Worm (Caenorhabditis elegans) whole organism, L4 larva: ENCODE data around the gene F59F5.7.

Source experiments
- D1046.2 ChIP-seq: fragments of 200-800 bp; sonication (Bioruptor generic); IDR thresholded peaks from 2 replicates; pipeline ENCODE4 v1.3.6; 2022; ENCODE audit warnings: missing genetic modification characterization, missing compliant biosample characterization
- F10B5.3 ChIP-seq: sonication (generic microtip); optimal IDR thresholded peaks from 2 replicates; lab custom pipeline; 2016; ENCODE audit warnings: mild to moderate bottlenecking, missing genetic modification characterization, missing compliant biosample characterization
- F26F4.8 ChIP-seq: fragments of 200-800 bp; sonication (Bioruptor generic); conservative IDR thresholded peaks from 2 replicates; pipeline ENCODE4 v1.3.6; 2022; ENCODE audit warnings: missing genetic modification characterization, missing compliant biosample characterization
- F44E2.7 ChIP-seq: fragments of 200-800 bp; sonication (Bioruptor generic); IDR thresholded peaks from 2 replicates; pipeline ENCODE4 v2.1.2; 2022; ENCODE audit warnings: missing genetic modification characterization, missing compliant biosample characterization
- F49E8.2 ChIP-seq: sonication (generic microtip); optimal IDR thresholded peaks from 2 replicates; lab custom pipeline; 2016; ENCODE audit warnings: missing compliant biosample characterization, mild to moderate bottlenecking, missing genetic modification characterization, borderline replicate concordance
- R02D3.7 ChIP-seq: fragments of 150-350 bp; sonication (generic microtip); optimal IDR thresholded peaks from 3 replicates; lab custom pipeline; 2014; ENCODE audit warnings: missing biosample characterization, missing genetic modification characterization
- T20F7.1 ChIP-seq: fragments of 200-800 bp; sonication (Bioruptor generic); optimal IDR thresholded peaks from 2 replicates; lab custom pipeline; 2018; ENCODE audit warnings: mild to moderate bottlenecking, missing genetic modification characterization, missing compliant biosample characterization
- Y105C5A.15 ChIP-seq: fragments of 200-800 bp; sonication (Bioruptor generic); IDR thresholded peaks from 2 replicates; pipeline ENCODE4 v1.3.6; 2022; ENCODE audit warnings: missing genetic modification characterization, missing compliant biosample characterization
- Y48G9A.11 ChIP-seq: fragments of 200-800 bp; sonication (Bioruptor generic); IDR thresholded peaks from 2 replicates; pipeline ENCODE4 v1.3.6; 2022; ENCODE audit warnings: missing genetic modification reagents, missing genetic modification characterization, missing compliant biosample characterization
- ZK546.5 ChIP-seq, 2 experiments: sonication (generic microtip); optimal IDR thresholded peaks; 2 replicates each; lab custom pipeline; 2017; ENCODE audit warnings: missing biosample characterization in 2 of 2, missing genetic modification characterization in 2 of 2
- aha-1 ChIP-seq: fragments of 150-350 bp; peaks from one replicate; lab custom pipeline; 2014; ENCODE audit warnings: missing biosample characterization, missing genetic modification characterization
- arid-1 ChIP-seq: fragments of 200-800 bp; sonication (Bioruptor generic); conservative IDR thresholded peaks from 2 replicates; pipeline ENCODE4 v1.3.6; 2022; ENCODE audit warnings: missing genetic modification reagents, missing genetic modification characterization, missing compliant biosample characterization
- attf-4 ChIP-seq: sonication (generic microtip); optimal IDR thresholded peaks from 3 replicates; lab custom pipeline; 2017; ENCODE audit warnings: missing biosample characterization, missing genetic modification characterization
- ceh-44 ChIP-seq: fragments of 200-800 bp; sonication (Bioruptor generic); IDR thresholded peaks from 2 replicates; pipeline ENCODE4 v1.3.6; 2022; ENCODE audit warnings: missing genetic modification reagents, missing genetic modification characterization, missing compliant biosample characterization
- ces-1 ChIP-seq: fragments of 150-350 bp; sonication (generic microtip); optimal IDR thresholded peaks from 4 replicates; lab custom pipeline; 2014; ENCODE audit warnings: missing biosample characterization, missing genetic modification reagents, missing genetic modification characterization
- cey-2 ChIP-seq: sonication (generic microtip); optimal IDR thresholded peaks from 3 replicates; lab custom pipeline; 2017; ENCODE audit warnings: missing genetic modification characterization, mild to moderate bottlenecking, missing compliant biosample characterization, antibody characterized with exemption, borderline replicate concordance; ENCODE audit not compliant: insufficient read depth
- ctbp-1 ChIP-seq: fragments of 200-800 bp; sonication (Bioruptor generic); IDR thresholded peaks from 2 replicates; pipeline ENCODE4 v1.3.6; 2022; ENCODE audit warnings: missing genetic modification reagents, missing genetic modification characterization, missing compliant biosample characterization
- daf-16 ChIP-seq, 3 experiments: sonication (generic microtip); optimal IDR thresholded peaks; 2 replicates each; lab custom pipeline; 2016 to 2017; ENCODE audit warnings: missing genetic modification characterization in 3 of 3, missing genetic modification reagents in 3 of 3, mild to moderate bottlenecking in 2 of 3, missing compliant biosample characterization in 2 of 3, missing biosample characterization in 1 of 3, moderate library complexity in 1 of 3
- daf-19 ChIP-seq: fragments of 200-800 bp; sonication (Bioruptor generic); conservative IDR thresholded peaks from 2 replicates; pipeline ENCODE4 v1.3.6; 2022; ENCODE audit warnings: missing genetic modification characterization, missing compliant biosample characterization
- daf-8 ChIP-seq: fragments of 200-800 bp; sonication (Bioruptor generic); IDR thresholded peaks from 2 replicates; pipeline ENCODE4 v1.3.6; 2022; ENCODE audit warnings: missing genetic modification characterization, missing compliant biosample characterization
- dmd-8 ChIP-seq: fragments of 200-800 bp; sonication (Bioruptor generic); IDR thresholded peaks from 2 replicates; pipeline ENCODE4 v1.3.6; 2022; ENCODE audit warnings: missing genetic modification characterization, missing compliant biosample characterization
- dmd-9 ChIP-seq: fragments of 200-800 bp; sonication (Bioruptor generic); IDR thresholded peaks from 2 replicates; pipeline ENCODE4 v1.3.6; 2022; ENCODE audit warnings: missing genetic modification reagents, missing genetic modification characterization, missing compliant biosample characterization
- duxl-1 ChIP-seq: sonication (generic microtip); optimal IDR thresholded peaks from 2 replicates; lab custom pipeline; 2016; ENCODE audit warnings: mild to moderate bottlenecking, missing genetic modification characterization, moderate library complexity, missing compliant biosample characterization; ENCODE audit not compliant: poor library complexity
- dve-1 ChIP-seq: sonication (generic microtip); optimal IDR thresholded peaks from 2 replicates; lab custom pipeline; 2017; ENCODE audit warnings: antibody characterized with exemption, mild to moderate bottlenecking, missing genetic modification characterization, missing compliant biosample characterization; ENCODE audit not compliant: insufficient read depth
- fkh-10 ChIP-seq: fragments of 150-350 bp; optimal IDR thresholded peaks from 2 replicates; lab custom pipeline; 2014; ENCODE audit warnings: missing biosample characterization, missing genetic modification reagents, missing genetic modification characterization
- hif-1 ChIP-seq, 2 experiments: sonication (generic microtip); optimal IDR thresholded peaks; 2 replicates each; lab custom pipeline; 2016 to 2017; ENCODE audit warnings: missing compliant biosample characterization in 2 of 2, missing genetic modification characterization in 2 of 2, missing genetic modification reagents in 2 of 2, missing genotype in 2 of 2, mild to moderate bottlenecking in 1 of 2
- hlh-11 ChIP-seq: fragments of 200-800 bp; sonication (Bioruptor generic); optimal IDR thresholded peaks from 2 replicates; lab custom pipeline; 2018; ENCODE audit warnings: mild to moderate bottlenecking, missing genetic modification characterization, missing compliant biosample characterization
- hmg-1.1 ChIP-seq: fragments of 200-800 bp; sonication (Bioruptor generic); IDR thresholded peaks from 2 replicates; pipeline ENCODE4 v1.3.6; 2022; ENCODE audit warnings: missing genetic modification reagents, missing genetic modification characterization, missing compliant biosample characterization
- jun-1 ChIP-seq: fragments of 150-350 bp; optimal IDR thresholded peaks from 2 replicates; lab custom pipeline; 2014; ENCODE audit warnings: missing biosample characterization, missing genetic modification reagents, missing genetic modification characterization
- lim-7 ChIP-seq: fragments of 200-800 bp; sonication (Bioruptor generic); IDR thresholded peaks from 2 replicates; pipeline ENCODE4 v1.3.6; 2022; ENCODE audit warnings: missing genetic modification characterization, missing compliant biosample characterization
- lin-13 ChIP-seq: fragments of 150-350 bp; optimal IDR thresholded peaks from 2 replicates; lab custom pipeline; 2014; ENCODE audit warnings: missing biosample characterization, missing genetic modification reagents, missing genetic modification characterization
- lin-39 ChIP-seq: fragments of 150-350 bp; optimal IDR thresholded peaks from 2 replicates; lab custom pipeline; 2014; ENCODE audit warnings: missing biosample characterization, missing genetic modification reagents, missing genetic modification characterization
- lsy-2 ChIP-seq, 2 experiments: fragments of 150-350 bp in 1 of 2; sonication (generic microtip) in 1 of 2; optimal IDR thresholded peaks; 2 replicates each; lab custom pipeline; 2014 to 2017; ENCODE audit warnings: missing biosample characterization in 2 of 2, missing genetic modification characterization in 2 of 2
- madf-9 ChIP-seq: fragments of 200-800 bp; sonication (Bioruptor generic); conservative IDR thresholded peaks from 2 replicates; pipeline ENCODE4 v1.3.6; 2022; ENCODE audit warnings: missing genetic modification reagents, missing genetic modification characterization, missing compliant biosample characterization
- mdt-29 ChIP-seq: fragments of 200-800 bp; sonication (Bioruptor generic); IDR thresholded peaks from 2 replicates; pipeline ENCODE4 v1.3.6; 2022; ENCODE audit warnings: missing genetic modification reagents, missing genetic modification characterization, missing compliant biosample characterization
- mxl-2 ChIP-seq: fragments of 200-800 bp; sonication (Bioruptor generic); conservative IDR thresholded peaks from 2 replicates; pipeline ENCODE4 v1.3.6; 2022; ENCODE audit warnings: missing genetic modification reagents, missing genetic modification characterization, missing compliant biosample characterization
- nhr-102 ChIP-seq: sonication (generic microtip); optimal IDR thresholded peaks from 2 replicates; lab custom pipeline; 2016; ENCODE audit warnings: mild to moderate bottlenecking, missing genetic modification characterization, moderate library complexity, missing compliant biosample characterization
- nhr-11 ChIP-seq: fragments of 150-350 bp; optimal IDR thresholded peaks from 2 replicates; lab custom pipeline; 2014; ENCODE audit warnings: missing biosample characterization, missing genetic modification characterization
- nhr-237 ChIP-seq: sonication (generic microtip); optimal IDR thresholded peaks from 2 replicates; lab custom pipeline; 2017; ENCODE audit warnings: missing biosample characterization, missing genetic modification characterization
- nhr-28 ChIP-seq: fragments of 150-350 bp; optimal IDR thresholded peaks from 2 replicates; lab custom pipeline; 2014; ENCODE audit warnings: missing biosample characterization, missing genetic modification characterization
- nhr-48 ChIP-seq: sonication (generic microtip); optimal IDR thresholded peaks from 2 replicates; lab custom pipeline; 2016; ENCODE audit warnings: mild to moderate bottlenecking, missing genetic modification characterization, missing compliant biosample characterization
- nhr-6 ChIP-seq: fragments of 150-350 bp; optimal IDR thresholded peaks from 2 replicates; lab custom pipeline; 2014; ENCODE audit warnings: missing biosample characterization, missing genetic modification characterization
- php-3 ChIP-seq: fragments of 200-800 bp; sonication (Bioruptor generic); IDR thresholded peaks from 2 replicates; pipeline ENCODE4 v1.3.6; 2022; ENCODE audit warnings: missing genetic modification reagents, missing genetic modification characterization, missing compliant biosample characterization
- set-16 ChIP-seq: fragments of 200-800 bp; sonication (Bioruptor generic); IDR thresholded peaks from 2 replicates; pipeline ENCODE4 v1.3.6; 2022; ENCODE audit warnings: missing genetic modification reagents, missing genetic modification characterization, missing compliant biosample characterization
- skn-1 ChIP-seq: fragments of 150-350 bp; optimal IDR thresholded peaks from 2 replicates; lab custom pipeline; 2014; ENCODE audit warnings: missing biosample characterization, missing genetic modification characterization
- spr-1 ChIP-seq: sonication (generic microtip); optimal IDR thresholded peaks from 2 replicates; lab custom pipeline; 2016; ENCODE audit warnings: mild to moderate bottlenecking, missing genetic modification characterization, missing compliant biosample characterization
- tra-1 ChIP-seq: fragments of 200-800 bp; sonication (Bioruptor generic); IDR thresholded peaks from 2 replicates; pipeline ENCODE4 v1.3.6; 2022; ENCODE audit warnings: missing genetic modification reagents, missing genetic modification characterization, missing compliant biosample characterization
- unc-62 ChIP-seq, 3 experiments: fragments of 150-350 bp in 1 of 3; sonication (generic microtip); optimal IDR thresholded peaks in 2 of 3; peaks in 1 of 3; 1 replicate in 1 of 3; 2 replicates in 2 of 3; lab custom pipeline; 2014 to 2017; ENCODE audit warnings: missing biosample characterization in 3 of 3, missing genetic modification characterization in 3 of 3, missing genetic modification reagents in 3 of 3, missing genotype in 1 of 3
- zfp-2 ChIP-seq: sonication (generic microtip); optimal IDR thresholded peaks from 2 replicates; lab custom pipeline; 2016; ENCODE audit warnings: mild to moderate bottlenecking, missing genetic modification characterization, missing compliant biosample characterization
- zip-11 ChIP-seq: fragments of 200-800 bp; sonication (Bioruptor generic); IDR thresholded peaks from 2 replicates; pipeline ENCODE4 v1.3.6; 2022; ENCODE audit warnings: missing genetic modification characterization, missing compliant biosample characterization
- ztf-11 ChIP-seq: fragments of 150-350 bp; optimal IDR thresholded peaks from 2 replicates; lab custom pipeline; 2014; ENCODE audit warnings: missing biosample characterization, missing genetic modification characterization

The F59F5.7 gene

ce11 chrX:10576410-10576809, 17.1 kb downstream of the F59F5.7 start (continued):
- TF ChIP-seq nhr-28 (tag; lab: Kevin White, UChicago) (peak; percentile 76), ces-1 (no peak), dve-1 (peak; percentile 56), daf-19 (GFP tag; lab: Robert Waterston, UW) (no peak), nhr-6 (tag; lab: Kevin White, UChicago) (no peak), F10B5.3 (tag; lab: Kevin White, UChicago) (no peak), hif-1 (tag; optimal IDR thresholded peaks at IDR 0.05; lab: Kevin White, UChicago) (no peak), R02D3.7 (tag; lab: Kevin White, UChicago) (no peak), attf-4 (tag; lab: Kevin White, UChicago) (no peak), cey-2 (tag; lab: Kevin White, UChicago) (no peak), ZK546.5 (tag; optimal IDR thresholded peaks at IDR 0.05; lab: Kevin White, UChicago) (no peak), duxl-1 (tag; lab: Kevin White, UChicago) (no peak), lin-39 (tag; lab: Kevin White, UChicago) (no peak), D1046.2 (no peak), set-16 (no peak), skn-1 (tag; lab: Kevin White, UChicago) (no peak), T20F7.1 (GFP tag; lab: Kevin White, UChicago) (peak; percentile 62), nhr-237 (tag; lab: Kevin White, UChicago) (no peak), ztf-11 (tag; lab: Kevin White, UChicago) (no peak), lim-7 (GFP tag; lab: Robert Waterston, UW) (no peak), F49E8.2 (no peak), lin-13 (GFP tag; lab: Kevin White, UChicago) (peak; percentile 82), aha-1 (peak; percentile 96), F26F4.8 (GFP tag; lab: Robert Waterston, UW) (no peak), mxl-2 (GFP tag; lab: Robert Waterston, UW) (no peak), nhr-102 (no peak), Y48G9A.11 (GFP tag; lab: Robert Waterston, UW) (no peak), mdt-29 (GFP tag; lab: Robert Waterston, UW) (no peak), spr-1 (tag; lab: Kevin White, UChicago) (peak; percentile 5), nhr-11 (peak; percentile 71), daf-8 (GFP tag; lab: Robert Waterston, UW) (no peak), jun-1 (tag; lab: Kevin White, UChicago) (no peak), php-3 (GFP tag; lab: Robert Waterston, UW) (no peak), ctbp-1 (GFP tag; lab: Robert Waterston, UW) (no peak), daf-16 (GFP tag; optimal IDR thresholded peaks at IDR 0.05; lab: Kevin White, UChicago) (no peak), daf-16 (tag; optimal IDR thresholded peaks at IDR 0.05; lab: Kevin White, UChicago) (peak; percentile 88), F44E2.7 (no peak), lsy-2 (tag; optimal IDR thresholded peaks at IDR 0.05; lab: Kevin White, UChicago) (peak; percentile 28 to 87), hlh-11 (peak; percentile 30), nhr-48 (tag; lab: Kevin White, UChicago) (no peak), fkh-10 (GFP tag; lab: Kevin White, UChicago) (no peak), madf-9 (GFP tag; lab: Robert Waterston, UW) (no peak), unc-62 (GFP tag; optimal IDR thresholded peaks at IDR 0.05 in 1 of 2; lab: Kevin White, UChicago) (peak in 1 of 2 experiments; percentile 65), unc-62 (tag; optimal IDR thresholded peaks at IDR 0.05; lab: Kevin White, UChicago) (no peak), tra-1 (GFP tag; lab: Robert Waterston, UW) (no peak), zfp-2 (tag; lab: Kevin White, UChicago) (no peak), Y105C5A.15 (GFP tag; lab: Robert Waterston, UW) (no peak), arid-1 (GFP tag; lab: Robert Waterston, UW) (no peak), zip-11 (GFP tag; lab: Robert Waterston, UW) (no peak), dmd-8 (GFP tag; lab: Robert Waterston, UW) (no peak), ceh-44 (no peak), dmd-9 (GFP tag; lab: Robert Waterston, UW) (no peak), hmg-1.1 (GFP tag; lab: Robert Waterston, UW) (peak; percentile 46)
